Worm (Caenorhabditis elegans): Measurements from ENCODE around the gene Y67D8C.7.

Gene Y67D8C.7

ce11 chrIV:3069619-3070260 is 3.0 kb upstream of the Y67D8C.7 start, which contains the start of gene cpg-9:
Gene cpg-9, minus strand, starts transcription at chrIV:3070210.
- TF ChIP-seq lin-39 (tag; optimal IDR thresholded peaks at IDR 0.05) = peak; percentile 76
- TF ChIP-seq nhr-25 (tag; optimal IDR thresholded peaks at IDR 0.05) = no peak
- no peak for TF ChIP-seq nhr-76 (tag; optimal IDR thresholded peaks at IDR 0.05)

- no peak for TF ChIP-seq zag-1 (tag; optimal IDR thresholded peaks at IDR 0.05)
Measured at ce11 chrIV:3062936-3063439, 3.7 kb downstream of the Y67D8C.7 start, which contains the start of gene Y67D8C.6. Gene Y67D8C.6, minus strand, starts transcription at chrIV:3063389.

- no peak for TF ChIP-seq hmg-11 (tag; optimal IDR thresholded peaks at IDR 0.05)
- no peak for TF ChIP-seq fkh-2 (tag; optimal IDR thresholded peaks at IDR 0.05)
- no peak for TF ChIP-seq fkh-10 (GFP tag; optimal IDR thresholded peaks at IDR 0.05)
- no peak for TF ChIP-seq nhr-76 (tag; optimal IDR thresholded peaks at IDR 0.05)
- TF ChIP-seq nhr-237 (tag; optimal IDR thresholded peaks at IDR 0.05) = no peak
- TF ChIP-seq nfya-1 (tag; optimal IDR thresholded peaks at IDR 0.05; ENCODE audit: insufficient read depth) = no peak
- no peak for TF ChIP-seq nhr-67 (tag; optimal IDR thresholded peaks at IDR 0.05)
- TF ChIP-seq nhr-28 (tag; optimal IDR thresholded peaks at IDR 0.05) = no peak
- TF ChIP-seq pha-4 (tag; optimal IDR thresholded peaks at IDR 0.05) = no peak
- TF ChIP-seq lin-15B (tag; optimal IDR thresholded peaks at IDR 0.05) = no peak
- no peak for TF ChIP-seq ama-1 (optimal IDR thresholded peaks at IDR 0.05)
- TF ChIP-seq ztf-11 (tag; optimal IDR thresholded peaks at IDR 0.05) = no peak
- no peak for TF ChIP-seq nhr-23 (tag; optimal IDR thresholded peaks at IDR 0.05)
- TF ChIP-seq eor-1 (tag; optimal IDR thresholded peaks at IDR 0.05) = no peak
- no peak for TF ChIP-seq tbx-2 (tag; optimal IDR thresholded peaks at IDR 0.05)
- TF ChIP-seq skn-1 (tag; optimal IDR thresholded peaks at IDR 0.05) = no peak
- no peak for TF ChIP-seq nhr-11 (tag; optimal IDR thresholded peaks at IDR 0.05)
- no peak for TF ChIP-seq nhr-12 (tag; optimal IDR thresholded peaks at IDR 0.05)
- TF ChIP-seq ceh-82 (tag; optimal IDR thresholded peaks at IDR 0.05) = no peak
- TF ChIP-seq aly-2 (tag; optimal IDR thresholded peaks at IDR 0.05) = no peak
Measured at ce11 chrIV:3055848-3056247, 10.9 kb downstream of the Y67D8C.7 start.

- no peak for TF ChIP-seq skn-1 (tag; optimal IDR thresholded peaks at IDR 0.05)
- TF ChIP-seq lin-15B (tag; optimal IDR thresholded peaks at IDR 0.05) = peak; percentile 57
- peak; percentile 38 for TF ChIP-seq pha-4 (tag; optimal IDR thresholded peaks at IDR 0.05)
- TF ChIP-seq nfya-1 (tag; optimal IDR thresholded peaks at IDR 0.05; ENCODE audit: insufficient read depth) = no peak
Measured at ce11 chrIV:3055320-3055719, 11.4 kb downstream of the Y67D8C.7 start.

ce11 chrIV:3053428-3053827 is 13.3 kb downstream of the Y67D8C.7 start, which contains the start of gene ivph-3:
Gene ivph-3, plus strand, starts transcription at chrIV:3053728.
- TF ChIP-seq daf-12 (tag; optimal IDR thresholded peaks at IDR 0.05) (no peak), lin-15B (tag; optimal IDR thresholded peaks at IDR 0.05) (no peak), nhr-11 (tag; optimal IDR thresholded peaks at IDR 0.05) (no peak), ceh-82 (tag; optimal IDR thresholded peaks at IDR 0.05) (no peak)

- TF ChIP-seq ztf-4 (tag; optimal IDR thresholded peaks at IDR 0.05) (peak; percentile 37), ceh-28 (tag; optimal IDR thresholded peaks at IDR 0.05) (peak; percentile 77), fkh-10 (GFP tag; optimal IDR thresholded peaks at IDR 0.05) (peak; percentile 42), nhr-25 (tag; optimal IDR thresholded peaks at IDR 0.05) (peak; percentile 75), unc-62 (GFP tag; optimal IDR thresholded peaks at IDR 0.05) (peak; percentile 54), nhr-11 (tag; optimal IDR thresholded peaks at IDR 0.05) (peak; percentile 60), pha-4 (tag; optimal IDR thresholded peaks at IDR 0.05) (peak; percentile 88), skn-1 (tag; optimal IDR thresholded peaks at IDR 0.05) (peak; percentile 74), elt-2 (tag; optimal IDR thresholded peaks at IDR 0.05) (peak; percentile 63), egl-27 (tag; optimal IDR thresholded peaks at IDR 0.05) (peak; percentile 81), pqm-1 (tag; optimal IDR thresholded peaks at IDR 0.05) (peak; percentile 65), lsy-12 (tag; optimal IDR thresholded peaks at IDR 0.05) (peak; percentile 93), lin-15B (tag; optimal IDR thresholded peaks at IDR 0.05) (peak; percentile 88), R02D3.7 (tag; optimal IDR thresholded peaks at IDR 0.05) (peak; percentile 83), ZK546.5 (tag; optimal IDR thresholded peaks at IDR 0.05) (peak; percentile 28), mdl-1 (tag; optimal IDR thresholded peaks at IDR 0.05) (peak; percentile 46), aly-2 (tag; optimal IDR thresholded peaks at IDR 0.05) (peak; percentile 47), elt-1 (tag; optimal IDR thresholded peaks at IDR 0.05) (peak; percentile 17), elt-3 (tag; optimal IDR thresholded peaks at IDR 0.05) (peak in 1 of 3 experiments; percentile 11), hmg-11 (tag; optimal IDR thresholded peaks at IDR 0.05) (peak; percentile 73), egl-5 (tag; optimal IDR thresholded peaks at IDR 0.05) (peak; percentile 95), nhr-76 (tag; optimal IDR thresholded peaks at IDR 0.05) (peak; percentile 11), ceh-82 (tag; optimal IDR thresholded peaks at IDR 0.05) (peak; percentile 87), lin-39 (tag; optimal IDR thresholded peaks at IDR 0.05) (peak; percentile 80), nhr-43 (tag; optimal IDR thresholded peaks at IDR 0.05; ENCODE audit: poor library complexity, severe bottlenecking) (peak; percentile 97)
Measured at ce11 chrIV:3050054-3050990, 16.4 kb downstream of the Y67D8C.7 start, which contains the start of gene eel-1. Gene eel-1, minus strand, starts transcription at chrIV:3050104.
